Fruit fly (Drosophila melanogaster) whole organism, embryonic: Measurements from ENCODE around the gene CG7320.

ENCODE experiments used
- ATbp ChIP-seq: fragments of 200-800 bp; sonication (Bioruptor generic); optimal IDR thresholded peaks from 2 replicates; lab custom pipeline; 2017; ENCODE audit warnings: missing biosample characterization, mild to moderate bottlenecking, missing genetic modification characterization, missing genetic modification reagents
- C15 ChIP-seq: fragments of 200-800 bp; sonication (Bioruptor generic); IDR thresholded peaks from 3 replicates; pipeline ENCODE4 v1.3.6; 2022; ENCODE audit warnings: missing biosample characterization, missing genetic modification characterization
- CG10462 ChIP-seq: fragments of 200-800 bp; sonication (Bioruptor generic); optimal IDR thresholded peaks from 2 replicates; lab custom pipeline; 2016; ENCODE audit warnings: missing biosample characterization, missing genetic modification characterization
- CG11560 ChIP-seq: fragments of 200-800 bp; sonication (Bioruptor generic); IDR thresholded peaks from 3 replicates; pipeline ENCODE4 v1.3.6; 2022; ENCODE audit warnings: missing biosample characterization, missing genetic modification characterization
- CG17186 ChIP-seq: fragments of 200-800 bp; sonication (Bioruptor generic); optimal IDR thresholded peaks from 3 replicates; lab custom pipeline; 2017; ENCODE audit warnings: missing biosample characterization, missing genetic modification reagents, missing genetic modification characterization
- CG17328 ChIP-seq: fragments of 200-800 bp; sonication (Bioruptor generic); IDR thresholded peaks from 2 replicates; pipeline ENCODE4 v1.3.6; 2022; ENCODE audit warnings: missing biosample characterization, missing genetic modification characterization
- CG17361 ChIP-seq: fragments of 200-800 bp; sonication (Bioruptor generic); IDR thresholded peaks from 3 replicates; pipeline ENCODE4 v1.3.6; 2022; ENCODE audit warnings: missing biosample characterization, missing genetic modification characterization
- CG18476 ChIP-seq: fragments of 200-800 bp; sonication (Bioruptor generic); optimal IDR thresholded peaks from 2 replicates; lab custom pipeline; 2016; ENCODE audit warnings: missing biosample characterization, mild to moderate bottlenecking, missing genetic modification characterization
- CG18764 ChIP-seq: fragments of 200-800 bp; sonication (Bioruptor generic); optimal IDR thresholded peaks from 3 replicates; lab custom pipeline; 2016; ENCODE audit warnings: missing biosample characterization, missing genetic modification characterization
- CG2120 ChIP-seq: fragments of 200-800 bp; sonication (Bioruptor generic); optimal IDR thresholded peaks from 3 replicates; lab custom pipeline; 2016; ENCODE audit warnings: missing biosample characterization, missing genetic modification characterization
- CG2199 ChIP-seq: fragments of 200-800 bp; sonication (Bioruptor generic); IDR thresholded peaks from 3 replicates; pipeline ENCODE4 v1.3.6; 2022; ENCODE audit warnings: missing biosample characterization, missing genetic modification characterization
- CG30020 ChIP-seq: fragments of 200-800 bp; optimal IDR thresholded peaks from 2 replicates; lab custom pipeline; 2019; ENCODE audit warnings: missing biosample characterization, mild to moderate bottlenecking, missing genetic modification characterization, moderate library complexity
- CG32532 ChIP-seq: fragments of 200-800 bp; sonication (Bioruptor generic); IDR thresholded peaks from 2 replicates; pipeline ENCODE4 v1.3.6; 2022; ENCODE audit warnings: missing biosample characterization, missing genetic modification characterization
- CG4282 ChIP-seq: fragments of 200-800 bp; sonication (Bioruptor generic); optimal IDR thresholded peaks from 2 replicates; lab custom pipeline; 2016; ENCODE audit warnings: missing biosample characterization, missing genetic modification characterization
- CG5953 ChIP-seq: fragments of 200-800 bp; sonication (Bioruptor generic); IDR thresholded peaks from 2 replicates; pipeline ENCODE4 v1.3.6; 2022; ENCODE audit warnings: missing biosample characterization, missing genetic modification characterization
- CG7928 ChIP-seq: fragments of 200-800 bp; sonication (Bioruptor generic); optimal IDR thresholded peaks from 2 replicates; lab custom pipeline; 2017; ENCODE audit warnings: missing biosample characterization, mild to moderate bottlenecking, missing genetic modification characterization
- CG7987 ChIP-seq: fragments of 200-800 bp; sonication (Bioruptor generic); optimal IDR thresholded peaks from 2 replicates; lab custom pipeline; 2018; ENCODE audit warnings: missing biosample characterization, mild to moderate bottlenecking, missing genetic modification characterization, moderate library complexity
- CG9876 ChIP-seq: fragments of 200-800 bp; sonication (Bioruptor generic); optimal IDR thresholded peaks from 2 replicates; lab custom pipeline; 2016; ENCODE audit warnings: missing biosample characterization, missing genetic modification characterization
- Deaf1 ChIP-seq: fragments of 200-800 bp; optimal IDR thresholded peaks from 3 replicates; lab custom pipeline; 2019; ENCODE audit warnings: missing biosample characterization, mild to moderate bottlenecking, missing genetic modification characterization, moderate library complexity
- Doc3 ChIP-seq: fragments of 200-800 bp; sonication (Bioruptor generic); IDR thresholded peaks from 3 replicates; pipeline ENCODE4 v1.3.6; 2022; ENCODE audit warnings: missing biosample characterization, missing genetic modification characterization; ENCODE audit not compliant: partially characterized antibody
- ERR ChIP-seq: fragments of 200-800 bp; sonication (Bioruptor generic); optimal IDR thresholded peaks from 2 replicates; lab custom pipeline; 2016; ENCODE audit warnings: missing biosample characterization, missing genetic modification characterization
- Fer3 ChIP-seq: fragments of 200-800 bp; sonication (Bioruptor generic); optimal IDR thresholded peaks from 2 replicates; lab custom pipeline; 2018; ENCODE audit warnings: missing biosample characterization, mild to moderate bottlenecking, missing genetic modification characterization, moderate library complexity
- HLH3B ChIP-seq: fragments of 200-800 bp; sonication (Bioruptor generic); IDR thresholded peaks from 2 replicates; pipeline ENCODE4 v1.3.6; 2022; ENCODE audit warnings: missing biosample characterization, missing genetic modification characterization
- Max ChIP-seq: fragments of 200-800 bp; sonication (Bioruptor generic); optimal IDR thresholded peaks from 2 replicates; lab custom pipeline; 2016; ENCODE audit warnings: missing biosample characterization, mild to moderate bottlenecking, missing genetic modification characterization
- Rfx ChIP-seq: fragments of 200-800 bp; sonication (Bioruptor generic); IDR thresholded peaks from 2 replicates; pipeline ENCODE4 v1.3.6; 2022; ENCODE audit warnings: missing biosample characterization, missing genetic modification characterization
- Sox102F ChIP-seq: fragments of 200-800 bp; sonication (Bioruptor generic); optimal IDR thresholded peaks from 2 replicates; lab custom pipeline; 2018; ENCODE audit warnings: missing biosample characterization, mild to moderate bottlenecking, missing genetic modification characterization, moderate library complexity
- Sry-β ChIP-seq: fragments of 200-800 bp; sonication (Bioruptor generic); optimal IDR thresholded peaks from 2 replicates; lab custom pipeline; 2018; ENCODE audit warnings: missing biosample characterization, mild to moderate bottlenecking, missing genetic modification characterization, moderate library complexity
- TFAM ChIP-seq: fragments of 200-800 bp; sonication (Bioruptor generic); optimal IDR thresholded peaks from 2 replicates; lab custom pipeline; 2017; ENCODE audit warnings: missing biosample characterization, missing genetic modification characterization, inconsistent platforms
- abd-A ChIP-seq: fragments of 200-800 bp; sonication (Bioruptor generic); optimal IDR thresholded peaks from 3 replicates; lab custom pipeline; 2019; ENCODE audit warnings: missing biosample characterization, mild to moderate bottlenecking, missing genetic modification characterization, moderate library complexity
- bsh ChIP-seq, 2 experiments: fragments of 200-800 bp; sonication (Bioruptor generic); optimal IDR thresholded peaks; 2 replicates each; lab custom pipeline; 2017 to 2018; ENCODE audit warnings: mild to moderate bottlenecking in 2 of 2, missing biosample characterization in 2 of 2, missing genetic modification characterization in 2 of 2, moderate library complexity in 1 of 2
- btn ChIP-seq: fragments of 200-800 bp; sonication (Bioruptor generic); optimal IDR thresholded peaks from 2 replicates; lab custom pipeline; 2016; ENCODE audit warnings: missing biosample characterization, missing genetic modification characterization
- crol ChIP-seq: fragments of 200-800 bp; sonication (Bioruptor generic); IDR thresholded peaks from 2 replicates; pipeline ENCODE4 v1.3.6; 2022; ENCODE audit warnings: missing biosample characterization, missing genetic modification characterization
- dimm ChIP-seq: fragments of 200-800 bp; sonication (Bioruptor generic); IDR thresholded peaks from 2 replicates; pipeline ENCODE4 v1.3.6; 2022; ENCODE audit warnings: missing biosample characterization, missing genetic modification characterization
- ewg ChIP-seq: fragments of 200-800 bp; sonication (Bioruptor generic); optimal IDR thresholded peaks from 3 replicates; lab custom pipeline; 2017; ENCODE audit warnings: mild to moderate bottlenecking, missing biosample characterization, missing genetic modification reagents, missing genetic modification characterization
- grn ChIP-seq: fragments of 200-800 bp; sonication (Bioruptor generic); optimal IDR thresholded peaks from 3 replicates; lab custom pipeline; 2017; ENCODE audit warnings: missing biosample characterization, missing genetic modification characterization
- h ChIP-seq: fragments of >200 bp; optimal IDR thresholded peaks from 2 replicates; lab custom pipeline; 2017
- pho ChIP-seq: fragments of 200-800 bp; sonication (Bioruptor generic); optimal IDR thresholded peaks from 2 replicates; lab custom pipeline; 2016; ENCODE audit warnings: missing biosample characterization, missing genetic modification characterization
- prd ChIP-seq, 3 experiments: fragments of >200 bp in 2 of 3; fragments of 200-800 bp in 1 of 3; sonication (Bioruptor generic) in 1 of 3; optimal IDR thresholded peaks in 2 of 3; IDR thresholded peaks in 1 of 3; 2 replicates in 2 of 3; 3 replicates in 1 of 3; pipeline versions ENCODE4 v1.3.6 to Lab custom; 2017 to 2022; ENCODE audit warnings: missing biosample characterization in 1 of 3, missing genetic modification characterization in 1 of 3
- pum ChIP-seq: fragments of 200-800 bp; sonication (Bioruptor generic); optimal IDR thresholded peaks from 2 replicates; lab custom pipeline; 2016; ENCODE audit warnings: missing biosample characterization, missing genetic modification characterization
- ranshi ChIP-seq: fragments of 200-800 bp; sonication (Bioruptor generic); IDR thresholded peaks from 2 replicates; pipeline ENCODE4 v1.3.6; 2022; ENCODE audit warnings: missing biosample characterization, missing genetic modification characterization
- ro ChIP-seq: fragments of 200-800 bp; sonication (Bioruptor generic); IDR thresholded peaks from 2 replicates; pipeline ENCODE4 v1.3.6; 2022; ENCODE audit warnings: missing biosample characterization, missing genetic modification characterization
- row ChIP-seq: fragments of 200-800 bp; sonication (Bioruptor generic); IDR thresholded peaks from 3 replicates; pipeline ENCODE4 v1.3.6; 2022; ENCODE audit warnings: missing biosample characterization, missing genetic modification characterization
- seq ChIP-seq: fragments of 200-800 bp; sonication (Bioruptor generic); IDR thresholded peaks from 2 replicates; pipeline ENCODE4 v1.3.6; 2022; ENCODE audit warnings: missing biosample characterization, missing genetic modification characterization
- slou ChIP-seq: fragments of 200-800 bp; sonication (Bioruptor generic); optimal IDR thresholded peaks from 3 replicates; lab custom pipeline; 2016; ENCODE audit warnings: missing biosample characterization, missing genetic modification characterization
- sob ChIP-seq: fragments of 200-800 bp; sonication (Bioruptor generic); IDR thresholded peaks from 2 replicates; pipeline ENCODE4 v1.3.6; 2022; ENCODE audit warnings: missing biosample characterization, missing genetic modification characterization
- sr ChIP-seq: fragments of 200-800 bp; sonication (Bioruptor generic); IDR thresholded peaks from 3 replicates; pipeline ENCODE4 v1.3.6; 2022; ENCODE audit warnings: missing biosample characterization, missing genetic modification characterization
- tgo ChIP-seq: fragments of 200-800 bp; sonication (Bioruptor generic); IDR thresholded peaks from 3 replicates; pipeline ENCODE4 v1.3.6; 2022; ENCODE audit warnings: missing biosample characterization, missing genetic modification characterization
- trem ChIP-seq: fragments of 200-800 bp; optimal IDR thresholded peaks from 3 replicates; lab custom pipeline; 2019; ENCODE audit warnings: missing biosample characterization, mild to moderate bottlenecking, missing genetic modification characterization, moderate library complexity
- ttk ChIP-seq: fragments of 200-800 bp; sonication (Bioruptor generic); IDR thresholded peaks from 2 replicates; pipeline ENCODE4 v2.1.2; 2022; ENCODE audit warnings: missing biosample characterization, missing genetic modification characterization
- yki ChIP-seq: fragments of >200 bp; optimal IDR thresholded peaks from 3 replicates; lab custom pipeline; 2018
- zf30C ChIP-seq: fragments of 200-800 bp; sonication (Bioruptor generic); optimal IDR thresholded peaks from 3 replicates; lab custom pipeline; 2018; ENCODE audit warnings: missing biosample characterization, mild to moderate bottlenecking, missing genetic modification characterization

The CG7320 gene

DNA sequence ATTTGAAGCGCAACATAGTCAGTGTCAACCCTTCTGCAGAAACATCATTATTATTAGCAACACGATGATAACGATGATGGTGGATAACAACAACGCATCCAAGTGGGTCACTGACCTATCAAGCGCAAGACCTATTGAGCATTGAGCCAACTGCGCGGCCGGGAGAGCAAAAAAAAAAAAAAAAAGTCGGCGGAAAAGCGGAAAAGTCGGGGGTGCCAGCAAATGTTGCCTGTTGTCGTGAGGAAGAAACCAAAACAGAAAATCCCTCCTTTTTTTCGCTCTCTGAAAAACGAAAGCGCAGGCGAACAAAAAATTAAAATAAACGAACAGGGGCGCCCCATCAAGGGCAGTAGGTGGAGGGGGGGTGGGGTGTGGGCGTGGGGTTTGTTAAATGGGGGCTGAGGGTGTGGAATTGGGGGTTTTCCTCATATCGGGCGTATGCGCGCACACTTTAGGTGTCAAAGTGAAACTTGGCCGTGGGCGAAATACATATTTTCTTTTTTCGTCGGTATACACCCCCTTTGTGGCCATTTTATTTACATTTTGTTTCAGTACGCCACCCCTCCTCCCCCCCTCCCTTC lies 9.6 kb upstream of the CG7320 start:
- TF ChIP-seq CG2199 (GFP tag; lab: Robert Waterston, UW) (0 out of 3 replicates have a peak, but pooled peaks have one; percentile 51), CG17328 (no peak), Fer3 (no peak), ewg (peak; percentile 11), sob (GFP tag; lab: Robert Waterston, UW) (0 out of 2 replicates have a peak, but pooled peaks have one; percentile 5), trem (tag; lab: Kevin White, UChicago) (no peak), btn (no peak), Doc3 (GFP tag; lab: Robert Waterston, UW) (no peak), CG32532 (GFP tag; lab: Robert Waterston, UW) (peak; percentile 40; the same call in 1 of the 2 replicates), ttk (GFP tag; lab: Robert Waterston, UW) (peak; percentile 43; the same call in 1 of the 2 replicates), CG30020 (tag; lab: Kevin White, UChicago) (no peak), seq (GFP tag; lab: Robert Waterston, UW) (no peak), CG10462 (GFP tag; lab: Kevin White, UChicago) (no peak), abd-A (tag; lab: Kevin White, UChicago) (peak; percentile 31), Sox102F (GFP tag; lab: Kevin White, UChicago) (no peak), HLH3B (GFP tag; lab: Robert Waterston, UW) (no peak), CG18764 (GFP tag; lab: Kevin White, UChicago) (no peak), Deaf1 (tag; lab: Kevin White, UChicago) (peak; percentile 44), tgo (GFP tag; lab: Robert Waterston, UW) (no peak), Rfx (GFP tag; lab: Robert Waterston, UW) (peak; percentile 22; the same call in 1 of the 2 replicates), sr (GFP tag; lab: Robert Waterston, UW) (peak; percentile 80), ATbp (no peak), bsh (GFP tag; optimal IDR thresholded peaks at IDR 0.05; lab: Kevin White, UChicago) (peak in 1 of 2 experiments; percentile 23), pum (GFP tag; lab: Kevin White, UChicago) (no peak), crol (GFP tag; lab: Robert Waterston, UW) (peak; percentile 89), CG5953 (GFP tag; lab: Robert Waterston, UW) (no peak)

DNA sequence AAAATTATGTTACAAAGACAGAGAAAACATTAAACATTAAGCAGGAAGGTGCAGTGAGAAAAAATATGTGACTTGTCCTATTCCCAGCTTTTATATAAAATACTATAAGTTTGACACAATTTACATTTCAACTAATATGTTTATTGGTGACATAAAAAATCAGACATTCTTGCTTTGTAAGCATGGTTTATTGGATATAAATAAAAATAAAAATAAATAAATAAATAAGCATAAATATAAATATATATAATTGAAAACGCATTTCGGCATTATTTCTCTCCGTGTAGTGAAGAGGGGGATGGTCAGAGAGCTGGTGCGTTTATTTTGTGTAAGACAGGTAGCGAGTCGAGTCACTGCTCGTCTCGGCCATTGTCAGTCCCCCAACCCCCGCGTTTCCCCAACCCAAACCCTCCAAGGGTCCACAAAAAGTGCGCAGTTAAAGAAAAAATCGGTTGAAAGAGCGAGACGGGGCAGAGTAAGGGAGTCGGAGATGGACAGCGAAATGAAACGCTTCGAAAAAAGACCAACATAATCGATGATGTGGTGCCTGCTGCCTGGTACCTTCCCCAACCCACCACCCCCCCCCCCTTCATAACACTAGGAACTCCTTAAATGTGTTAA lies 8.3 kb upstream of the CG7320 start:
- TF ChIP-seq CG9876 (GFP tag; lab: Kevin White, UChicago) (no peak), CG7928 (GFP tag; lab: Kevin White, UChicago) (no peak), prd (optimal IDR thresholded peaks at IDR 0.05; lab: Kevin White, UChicago) (no peak), prd (GFP tag; IDR thresholded peaks at IDR 0.05; lab: Robert Waterston, UW) (peak; percentile 85; the same call in 2 of the 3 replicates), pho (no peak), ranshi (GFP tag; lab: Robert Waterston, UW) (peak; percentile 44; the same call in 1 of the 2 replicates), CG4282 (GFP tag; lab: Kevin White, UChicago) (no peak), CG17361 (peak; percentile 93), ro (no peak), Sry-β (GFP tag; lab: Kevin White, UChicago) (peak; percentile 30), slou (GFP tag; lab: Kevin White, UChicago) (peak; percentile 3), C15 (GFP tag; lab: Robert Waterston, UW) (no peak), CG2120 (GFP tag; lab: Kevin White, UChicago) (peak; percentile 19), dimm (peak; percentile 19; the same call in 1 of the 2 replicates), row (GFP tag; lab: Robert Waterston, UW) (peak; percentile 80), yki (lab: Kevin White, UChicago) (no peak), ERR (GFP tag; lab: Kevin White, UChicago) (no peak), TFAM (GFP tag; lab: Kevin White, UChicago) (no peak), zf30C (GFP tag; lab: Kevin White, UChicago) (peak; percentile 94), CG18476 (GFP tag; lab: Kevin White, UChicago) (peak; percentile 47), Max (GFP tag; lab: Kevin White, UChicago) (peak; percentile 36), CG7987 (GFP tag; lab: Kevin White, UChicago) (no peak), grn (GFP tag; lab: Kevin White, UChicago) (no peak), CG11560 (tag; lab: Robert Waterston, UW) (no peak), h (no peak), CG17186 (GFP tag; lab: Kevin White, UChicago) (no peak)
